Fruit fly (Drosophila melanogaster) whole organism, embryonic: Measurements from ENCODE around the gene Indy-2.
A peak's percentile ranks its signal among the peaks of the same experiment; 100 is the strongest.

Experiments
- ATbp ChIP-seq: fragments of 200-800 bp; sonication (Bioruptor generic); optimal IDR thresholded peaks from 2 replicates; lab custom pipeline; 2017; ENCODE audit warnings: missing biosample characterization, mild to moderate bottlenecking, missing genetic modification characterization, missing genetic modification reagents
- CG10366 ChIP-seq: fragments of 200-800 bp; sonication (Bioruptor generic); IDR thresholded peaks from 2 replicates; pipeline ENCODE4 v1.3.6; 2022; ENCODE audit warnings: missing biosample characterization, missing genetic modification characterization
- CG10654 ChIP-seq: fragments of 200-800 bp; sonication (Bioruptor generic); optimal IDR thresholded peaks from 2 replicates; lab custom pipeline; 2016; ENCODE audit warnings: missing biosample characterization, missing genetic modification characterization
- CG11456 ChIP-seq: fragments of 200-800 bp; sonication (Bioruptor generic); IDR thresholded peaks from 3 replicates; pipeline ENCODE4 v1.3.6; 2022; ENCODE audit warnings: missing biosample characterization, missing genetic modification characterization
- CG12104 ChIP-seq: fragments of 200-800 bp; sonication (Bioruptor generic); optimal IDR thresholded peaks from 3 replicates; lab custom pipeline; 2016; ENCODE audit warnings: missing biosample characterization, missing genetic modification characterization
- CG12744 ChIP-seq: fragments of 200-800 bp; sonication (Bioruptor generic); optimal IDR thresholded peaks from 2 replicates; lab custom pipeline; 2016; ENCODE audit warnings: missing biosample characterization, missing genetic modification characterization
- CG13296 ChIP-seq: fragments of 200-800 bp; sonication (Bioruptor generic); optimal IDR thresholded peaks from 3 replicates; lab custom pipeline; 2018; ENCODE audit warnings: missing biosample characterization, mild to moderate bottlenecking, missing genetic modification characterization
- CG13424 ChIP-seq: fragments of 200-800 bp; sonication (Bioruptor generic); optimal IDR thresholded peaks from 2 replicates; lab custom pipeline; 2019; ENCODE audit warnings: missing biosample characterization, mild to moderate bottlenecking, missing genetic modification characterization, moderate library complexity
- CG16779 ChIP-seq: fragments of 200-800 bp; sonication (Bioruptor generic); IDR thresholded peaks from 2 replicates; pipeline ENCODE4 v1.3.6; 2022; ENCODE audit warnings: missing biosample characterization, missing genetic modification characterization
- CG17568 ChIP-seq: fragments of 200-800 bp; sonication (Bioruptor generic); optimal IDR thresholded peaks from 2 replicates; lab custom pipeline; 2018; ENCODE audit warnings: missing biosample characterization, mild to moderate bottlenecking, missing genetic modification characterization, moderate library complexity
- CG2199 ChIP-seq: fragments of 200-800 bp; sonication (Bioruptor generic); IDR thresholded peaks from 3 replicates; pipeline ENCODE4 v1.3.6; 2022; ENCODE audit warnings: missing biosample characterization, missing genetic modification characterization
- CG2889 ChIP-seq: fragments of 200-800 bp; sonication (Bioruptor generic); IDR thresholded peaks from 3 replicates; pipeline ENCODE4 v1.3.6; 2022; ENCODE audit warnings: missing biosample characterization, missing genetic modification characterization
- CG30020 ChIP-seq: fragments of 200-800 bp; optimal IDR thresholded peaks from 2 replicates; lab custom pipeline; 2019; ENCODE audit warnings: missing biosample characterization, mild to moderate bottlenecking, missing genetic modification characterization, moderate library complexity
- CG32772 ChIP-seq: fragments of 200-800 bp; sonication (Bioruptor generic); IDR thresholded peaks from 2 replicates; pipeline ENCODE4 v1.3.6; 2022; ENCODE audit warnings: missing biosample characterization, missing genetic modification characterization
- CG3995 ChIP-seq: fragments of 200-800 bp; sonication (Bioruptor generic); optimal IDR thresholded peaks from 3 replicates; lab custom pipeline; 2016; ENCODE audit warnings: missing biosample characterization, missing genetic modification characterization
- CG4360 ChIP-seq: fragments of 200-800 bp; sonication (Bioruptor generic); IDR thresholded peaks from 2 replicates; pipeline ENCODE4 v1.3.6; 2022; ENCODE audit warnings: missing biosample characterization, missing genetic modification characterization
- CG4617 ChIP-seq: fragments of 200-800 bp; sonication (Bioruptor generic); optimal IDR thresholded peaks from 3 replicates; lab custom pipeline; 2016; ENCODE audit warnings: missing biosample characterization, missing genetic modification characterization, borderline replicate concordance
- CG4730 ChIP-seq: fragments of 200-800 bp; sonication (Bioruptor generic); IDR thresholded peaks from 2 replicates; pipeline ENCODE4 v1.3.6; 2022; ENCODE audit warnings: missing biosample characterization, missing genetic modification characterization
- CG6689 ChIP-seq: fragments of 200-800 bp; sonication (Bioruptor generic); IDR thresholded peaks from 2 replicates; pipeline ENCODE4 v1.3.6; 2022; ENCODE audit warnings: missing biosample characterization, missing genetic modification characterization
- CG7786 ChIP-seq: fragments of 200-800 bp; sonication (Bioruptor generic); optimal IDR thresholded peaks from 2 replicates; lab custom pipeline; 2016; ENCODE audit warnings: missing biosample characterization, missing genetic modification characterization
- CG8924 ChIP-seq: fragments of 200-800 bp; optimal IDR thresholded peaks from 3 replicates; lab custom pipeline; 2019; ENCODE audit warnings: missing biosample characterization, mild to moderate bottlenecking, missing genetic modification characterization, moderate library complexity
- CG8944 ChIP-seq: fragments of 200-800 bp; sonication (Bioruptor generic); optimal IDR thresholded peaks from 3 replicates; lab custom pipeline; 2016; ENCODE audit warnings: missing biosample characterization, missing genetic modification characterization
- CHES-1-like ChIP-seq: fragments of 200-800 bp; sonication (Bioruptor generic); optimal IDR thresholded peaks from 2 replicates; lab custom pipeline; 2016; ENCODE audit warnings: missing biosample characterization, missing genetic modification characterization
- D19B ChIP-seq: fragments of 200-800 bp; sonication (Bioruptor generic); optimal IDR thresholded peaks from 2 replicates; lab custom pipeline; 2017; ENCODE audit warnings: missing biosample characterization, mild to moderate bottlenecking, missing genetic modification characterization
- Dbx ChIP-seq: fragments of 200-800 bp; sonication (Bioruptor generic); IDR thresholded peaks from 3 replicates; pipeline ENCODE4 v1.3.6; 2022; ENCODE audit warnings: missing biosample characterization, missing genetic modification characterization
- Ets97D ChIP-seq: fragments of 200-800 bp; sonication (Bioruptor generic); optimal IDR thresholded peaks from 3 replicates; lab custom pipeline; 2016; ENCODE audit warnings: missing biosample characterization, missing genetic modification characterization
- Fer1 ChIP-seq: fragments of 200-800 bp; sonication (Bioruptor generic); optimal IDR thresholded peaks from 2 replicates; lab custom pipeline; 2017; ENCODE audit warnings: missing biosample characterization, mild to moderate bottlenecking, missing genetic modification characterization
- NC2β ChIP-seq: fragments of 200-800 bp; sonication (Bioruptor generic); optimal IDR thresholded peaks from 2 replicates; lab custom pipeline; 2016; ENCODE audit warnings: missing biosample characterization, missing genetic modification characterization
- Nf-YC ChIP-seq: fragments of 200-800 bp; optimal IDR thresholded peaks from 3 replicates; lab custom pipeline; 2019; ENCODE audit warnings: missing biosample characterization, mild to moderate bottlenecking, missing genetic modification characterization, moderate library complexity
- Ravus ChIP-seq: fragments of 200-800 bp; sonication (Bioruptor generic); IDR thresholded peaks from 2 replicates; pipeline ENCODE4 v1.3.6; 2022; ENCODE audit warnings: missing biosample characterization, missing genetic modification characterization
- Ssrp ChIP-seq: fragments of 200-800 bp; sonication (Bioruptor generic); optimal IDR thresholded peaks from 2 replicates; lab custom pipeline; 2018; ENCODE audit warnings: missing biosample characterization, mild to moderate bottlenecking, missing genetic modification characterization, moderate library complexity
- bbx ChIP-seq: fragments of 200-800 bp; sonication (Bioruptor generic); IDR thresholded peaks from 2 replicates; pipeline ENCODE4 v1.3.6; 2022; ENCODE audit warnings: missing biosample characterization, missing genetic modification characterization; ENCODE audit not compliant: partially characterized antibody
- bowl ChIP-seq: fragments of 200-800 bp; sonication (Bioruptor generic); IDR thresholded peaks from 2 replicates; pipeline ENCODE4 v1.3.6; 2022; ENCODE audit warnings: missing biosample characterization, missing genetic modification characterization
- br ChIP-seq: fragments of >200 bp; optimal IDR thresholded peaks from 2 replicates; lab custom pipeline; 2017
- cg ChIP-seq: fragments of 200-800 bp; sonication (Bioruptor generic); optimal IDR thresholded peaks from 3 replicates; lab custom pipeline; 2019; ENCODE audit warnings: missing biosample characterization, mild to moderate bottlenecking, missing genetic modification characterization, moderate library complexity
- cwo ChIP-seq: fragments of 200-800 bp; sonication (Bioruptor generic); optimal IDR thresholded peaks from 3 replicates; lab custom pipeline; 2017; ENCODE audit warnings: missing biosample characterization, missing genetic modification characterization, mild to moderate bottlenecking, moderate library complexity, missing genetic modification reagents
- dmrt11E ChIP-seq: fragments of 200-800 bp; sonication (Bioruptor generic); optimal IDR thresholded peaks from 3 replicates; lab custom pipeline; 2018; ENCODE audit warnings: missing biosample characterization, mild to moderate bottlenecking, missing genetic modification characterization, moderate library complexity
- fd64A ChIP-seq: fragments of 200-800 bp; sonication (Bioruptor generic); optimal IDR thresholded peaks from 3 replicates; lab custom pipeline; 2018; ENCODE audit warnings: missing biosample characterization, mild to moderate bottlenecking, missing genetic modification characterization
- gcm2 ChIP-seq: fragments of 200-800 bp; sonication (Bioruptor generic); optimal IDR thresholded peaks from 2 replicates; lab custom pipeline; 2016; ENCODE audit warnings: missing biosample characterization, missing genetic modification characterization
- gfzf ChIP-seq: fragments of 200-800 bp; sonication (Bioruptor generic); optimal IDR thresholded peaks from 2 replicates; lab custom pipeline; 2016; ENCODE audit warnings: missing biosample characterization, mild to moderate bottlenecking, missing genetic modification characterization, moderate library complexity
- grn ChIP-seq: fragments of 200-800 bp; sonication (Bioruptor generic); optimal IDR thresholded peaks from 3 replicates; lab custom pipeline; 2017; ENCODE audit warnings: missing biosample characterization, missing genetic modification characterization
- mam ChIP-seq: fragments of 200-800 bp; sonication (Bioruptor generic); optimal IDR thresholded peaks from 3 replicates; lab custom pipeline; 2016; ENCODE audit warnings: missing biosample characterization, missing genetic modification characterization
- prd ChIP-seq, 3 experiments: fragments of >200 bp in 2 of 3; fragments of 200-800 bp in 1 of 3; sonication (Bioruptor generic) in 1 of 3; optimal IDR thresholded peaks in 2 of 3; IDR thresholded peaks in 1 of 3; 2 replicates in 2 of 3; 3 replicates in 1 of 3; pipeline versions ENCODE4 v1.3.6 to Lab custom; 2017 to 2022; ENCODE audit warnings: missing biosample characterization in 1 of 3, missing genetic modification characterization in 1 of 3
- shn ChIP-seq: fragments of 200-800 bp; sonication (Bioruptor generic); optimal IDR thresholded peaks from 3 replicates; lab custom pipeline; 2016; ENCODE audit warnings: missing biosample characterization, missing genetic modification characterization
- sima ChIP-seq: fragments of 200-800 bp; sonication (Bioruptor generic); optimal IDR thresholded peaks from 2 replicates; lab custom pipeline; 2016; ENCODE audit warnings: missing biosample characterization, missing genetic modification characterization
- slbo ChIP-seq: fragments of 200-800 bp; sonication (Bioruptor generic); IDR thresholded peaks from 2 replicates; pipeline ENCODE4 v1.3.6; 2022; ENCODE audit warnings: missing biosample characterization, missing genetic modification characterization
- stwl ChIP-seq: fragments of 200-800 bp; sonication (Bioruptor generic); optimal IDR thresholded peaks from 3 replicates; lab custom pipeline; 2018; ENCODE audit warnings: missing biosample characterization, mild to moderate bottlenecking, missing genetic modification characterization, moderate library complexity
- trh ChIP-seq: fragments of 200-800 bp; sonication (Bioruptor generic); optimal IDR thresholded peaks from 2 replicates; lab custom pipeline; 2016; ENCODE audit warnings: missing biosample characterization, missing genetic modification characterization
- twi ChIP-seq: fragments of 200-800 bp; optimal IDR thresholded peaks from 2 replicates; lab custom pipeline; 2019; ENCODE audit warnings: missing biosample characterization, mild to moderate bottlenecking, missing genetic modification characterization, moderate library complexity
- unc-4 ChIP-seq: fragments of 200-800 bp; sonication (Bioruptor generic); IDR thresholded peaks from 2 replicates; pipeline ENCODE4 v1.3.6; 2022; ENCODE audit warnings: missing biosample characterization, missing genetic modification characterization; ENCODE audit not compliant: partially characterized antibody

The Indy-2 gene

DNA sequence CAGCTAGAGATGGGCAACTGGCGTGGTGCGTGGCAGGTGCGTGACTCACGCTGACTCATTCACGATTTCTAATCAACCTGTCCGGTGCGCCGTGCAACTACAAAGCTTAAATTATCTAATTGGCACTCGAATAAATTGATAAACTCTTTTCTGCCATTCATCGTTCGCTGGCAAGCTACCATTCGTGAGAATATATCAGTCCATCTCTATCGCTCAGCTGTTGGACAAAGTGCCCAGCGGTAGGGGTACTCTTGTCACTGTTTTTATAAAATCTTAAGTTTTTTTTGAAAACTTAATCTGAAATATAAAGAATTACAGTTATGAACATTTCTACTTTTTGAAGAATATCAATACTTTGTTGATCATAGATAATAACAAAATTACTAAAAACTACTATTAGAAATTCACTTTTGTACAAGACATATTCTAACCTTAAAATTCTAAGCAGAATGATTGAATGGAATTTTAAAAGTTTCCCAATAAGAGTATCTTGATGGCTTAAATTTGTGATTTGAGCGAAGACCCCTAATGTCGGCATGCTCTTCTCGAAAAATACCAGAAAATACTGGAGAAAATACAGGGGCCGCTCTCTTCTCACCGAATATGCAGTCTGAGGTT lies 21.3 kb upstream of the Indy-2 start, which contains the start of the genes PIG-L and psidin (continued):
- TF ChIP-seq CG6689 (GFP tag; lab: Robert Waterston, UW) (peak; percentile 79), Ssrp (peak; percentile 85), CG16779 (GFP tag; lab: Robert Waterston, UW) (no peak), CG8924 (tag; lab: Kevin White, UChicago) (peak; percentile 85), grn (peak; percentile 6), Fer1 (peak; percentile 14), CHES-1-like (GFP tag; lab: Kevin White, UChicago) (peak; percentile 58), fd64A (GFP tag; lab: Kevin White, UChicago) (no peak), bowl (0 out of 2 replicates have a peak, but pooled peaks have one; percentile 23), slbo (GFP tag; lab: Robert Waterston, UW) (peak; percentile 80), gfzf (GFP tag; lab: Kevin White, UChicago) (peak; percentile 28), CG4360 (GFP tag; lab: Robert Waterston, UW) (no peak), twi (tag; lab: Kevin White, UChicago) (peak; percentile 82), CG10366 (peak; percentile 87), CG12104 (peak; percentile 78), CG17568 (GFP tag; lab: Kevin White, UChicago) (no peak), CG7786 (peak; percentile 75), CG30020 (tag; lab: Kevin White, UChicago) (peak; percentile 73), Nf-YC (peak; percentile 82), Dbx (GFP tag; lab: Robert Waterston, UW) (peak; percentile 57), CG8944 (GFP tag; lab: Kevin White, UChicago) (peak; percentile 65), D19B (GFP tag; lab: Kevin White, UChicago) (no peak), stwl (tag; lab: Kevin White, UChicago) (peak; percentile 38), mam (peak; percentile 79), CG10654 (GFP tag; lab: Kevin White, UChicago) (peak; percentile 48), prd (optimal IDR thresholded peaks at IDR 0.05; lab: Kevin White, UChicago) (no peak), prd (GFP tag; IDR thresholded peaks at IDR 0.05; lab: Robert Waterston, UW) (peak; percentile 84; the same call in 2 of the 3 replicates), cwo (peak; percentile 43), dmrt11E (tag; lab: Kevin White, UChicago) (peak; percentile 88), CG2889 (GFP tag; lab: Robert Waterston, UW) (peak; percentile 65; the same call in 1 of the 3 replicates), CG32772 (peak; percentile 51), br (lab: Kevin White, UChicago) (no peak), cg (GFP tag; lab: Kevin White, UChicago) (no peak), Ravus (GFP tag; lab: Robert Waterston, UW) (peak; percentile 11; the same call in 1 of the 2 replicates), CG3995 (GFP tag; lab: Kevin White, UChicago) (peak; percentile 96), sima (GFP tag; lab: Kevin White, UChicago) (no peak), shn (GFP tag; lab: Kevin White, UChicago) (peak; percentile 61), bbx (GFP tag; lab: Robert Waterston, UW) (peak; percentile 95), gcm2 (GFP tag; lab: Kevin White, UChicago) (peak; percentile 61), Ets97D (peak; percentile 69), CG13296 (peak; percentile 53), CG12744 (GFP tag; lab: Kevin White, UChicago) (peak; percentile 48), CG13424 (tag; lab: Kevin White, UChicago) (peak; percentile 94), NC2β (peak; percentile 80), CG4617 (GFP tag; lab: Kevin White, UChicago) (peak; percentile 61), CG2199 (GFP tag; lab: Robert Waterston, UW) (0 out of 3 replicates have a peak, but pooled peaks have one; percentile 47), CG4730 (GFP tag; lab: Robert Waterston, UW) (peak; percentile 44; the same call in 1 of the 2 replicates), ATbp (GFP tag; lab: Kevin White, UChicago) (peak; percentile 18), trh (peak; percentile 50), unc-4 (peak; percentile 88), CG11456 (GFP tag; lab: Robert Waterston, UW) (peak; percentile 70)
